Fruit fly (Drosophila melanogaster): Measurements from ENCODE around the gene P5cr.
A peak's percentile ranks its signal among the peaks of the same experiment; 100 is the strongest.

The P5cr gene

DNA sequence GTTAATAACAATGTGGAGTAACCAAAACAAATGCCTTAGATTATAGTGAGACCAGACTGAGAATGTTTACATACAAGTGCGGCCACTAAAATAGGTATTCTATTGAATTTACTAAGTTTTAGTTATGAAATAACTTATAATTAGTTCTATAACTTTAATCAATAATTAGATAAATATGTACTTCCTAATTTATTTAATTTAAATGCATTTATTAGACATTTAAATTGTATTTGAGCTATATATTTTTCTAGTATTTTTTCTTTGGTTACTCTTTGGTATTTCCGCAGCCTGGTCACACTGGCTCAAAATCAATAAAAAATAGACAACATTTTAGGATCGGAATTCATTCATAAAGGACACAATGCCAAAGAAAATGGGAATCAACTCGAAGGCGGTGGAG is 2.5 kb downstream of the P5cr start, which contains the start of the genes Prp18 and CG6013 (continued):
- TF ChIP-seq CG2712 (tag; optimal IDR thresholded peaks at IDR 0.05) (peak; percentile 85), HmgZ (tag; optimal IDR thresholded peaks at IDR 0.05) (peak; percentile 49), CG12155 (GFP tag; optimal IDR thresholded peaks at IDR 0.05) (peak; percentile 46), scrt (GFP tag; optimal IDR thresholded peaks at IDR 0.05) (peak; percentile 15), CG4328 (GFP tag; optimal IDR thresholded peaks at IDR 0.05) (peak; percentile 58), twi (tag; optimal IDR thresholded peaks at IDR 0.05) (peak; percentile 56), CG12769 (tag; optimal IDR thresholded peaks at IDR 0.05) (peak; percentile 3), Dbx (GFP tag; IDR thresholded peaks at IDR 0.05) (0 out of 3 replicates have a peak, but pooled peaks have one; percentile 22), CG3847 (GFP tag; IDR thresholded peaks at IDR 0.05) (0 out of 2 replicates have a peak, but pooled peaks have one; percentile 34), CG14710 (tag; optimal IDR thresholded peaks at IDR 0.05) (peak; percentile 83), Spps (tag; optimal IDR thresholded peaks at IDR 0.05) (peak; percentile 22), sob (GFP tag; IDR thresholded peaks at IDR 0.05) (peak; percentile 38; the same call in 1 of the 2 replicates), CG15514 (GFP tag; optimal IDR thresholded peaks at IDR 0.05) (peak; percentile 37), Gsc (GFP tag; IDR thresholded peaks at IDR 0.05) (no peak), unc-4 (GFP tag; IDR thresholded peaks at IDR 0.05; ENCODE audit: partially characterized antibody) (no peak), Ptx1 (GFP tag; IDR thresholded peaks at IDR 0.05) (peak; percentile 75), CG34422 (GFP tag; IDR thresholded peaks at IDR 0.05) (no peak), ham (GFP tag; IDR thresholded peaks at IDR 0.05) (no peak), dmrt11E (tag; optimal IDR thresholded peaks at IDR 0.05) (peak; percentile 69), unpg (GFP tag; optimal IDR thresholded peaks at IDR 0.05) (peak; percentile 58), Dfd (GFP tag; optimal IDR thresholded peaks at IDR 0.05) (no peak), CG9727 (GFP tag; optimal IDR thresholded peaks at IDR 0.05) (peak; percentile 57), CG12942 (GFP tag; optimal IDR thresholded peaks at IDR 0.05) (peak; percentile 56), CG13775 (GFP tag; optimal IDR thresholded peaks at IDR 0.05) (peak; percentile 60), nmo (GFP tag; optimal IDR thresholded peaks at IDR 0.05) (peak; percentile 86), Oli (tag; optimal IDR thresholded peaks at IDR 0.05) (peak; percentile 25), CG7372 (GFP tag; IDR thresholded peaks at IDR 0.05) (no peak), salm (tag; optimal IDR thresholded peaks at IDR 0.05) (peak; percentile 7), run (tag; optimal IDR thresholded peaks at IDR 0.05) (no peak), CG14667 (GFP tag; IDR thresholded peaks at IDR 0.05) (no peak), CG5245 (GFP tag; optimal IDR thresholded peaks at IDR 0.05) (peak; percentile 4), bigmax (GFP tag; optimal IDR thresholded peaks at IDR 0.05) (no peak), CG9609 (GFP tag; optimal IDR thresholded peaks at IDR 0.05) (no peak), CG1233 (GFP tag; optimal IDR thresholded peaks at IDR 0.05) (peak; percentile 47), Meics (GFP tag; optimal IDR thresholded peaks at IDR 0.05) (peak; percentile 60), gcm2 (GFP tag; optimal IDR thresholded peaks at IDR 0.05) (no peak), MESR4 (GFP tag; optimal IDR thresholded peaks at IDR 0.05) (no peak), CG14014 (GFP tag; IDR thresholded peaks at IDR 0.05) (no peak), bcd (GFP tag; optimal IDR thresholded peaks at IDR 0.05) (peak; percentile 21), Fer2 (tag; optimal IDR thresholded peaks at IDR 0.05) (peak; percentile 52), fd3F (GFP tag; optimal IDR thresholded peaks at IDR 0.05) (peak; percentile 63), Deaf1 (tag; optimal IDR thresholded peaks at IDR 0.05) (peak; percentile 38), CG11696 (GFP tag; IDR thresholded peaks at IDR 0.05) (peak; percentile 97), hbn (GFP tag; IDR thresholded peaks at IDR 0.05; ENCODE audit: partially characterized antibody) (no peak), vvl (GFP tag; IDR thresholded peaks at IDR 0.05) (peak; percentile 32; the same call in 1 of the 2 replicates), CG10654 (GFP tag; optimal IDR thresholded peaks at IDR 0.05) (peak; percentile 60), CG18764 (GFP tag; optimal IDR thresholded peaks at IDR 0.05) (peak; percentile 30), lmd (GFP tag; IDR thresholded peaks at IDR 0.05) (peak; percentile 36; the same call in 1 of the 2 replicates), D (optimal IDR thresholded peaks at IDR 0.05) (no peak), D (GFP tag; optimal IDR thresholded peaks at IDR 0.05) (peak; percentile 7), BtbVII (GFP tag; optimal IDR thresholded peaks at IDR 0.05) (peak; percentile 5)
